Fruit fly (Drosophila melanogaster): Measurements from ENCODE around the gene comm3.

comm3 gene

DNA sequence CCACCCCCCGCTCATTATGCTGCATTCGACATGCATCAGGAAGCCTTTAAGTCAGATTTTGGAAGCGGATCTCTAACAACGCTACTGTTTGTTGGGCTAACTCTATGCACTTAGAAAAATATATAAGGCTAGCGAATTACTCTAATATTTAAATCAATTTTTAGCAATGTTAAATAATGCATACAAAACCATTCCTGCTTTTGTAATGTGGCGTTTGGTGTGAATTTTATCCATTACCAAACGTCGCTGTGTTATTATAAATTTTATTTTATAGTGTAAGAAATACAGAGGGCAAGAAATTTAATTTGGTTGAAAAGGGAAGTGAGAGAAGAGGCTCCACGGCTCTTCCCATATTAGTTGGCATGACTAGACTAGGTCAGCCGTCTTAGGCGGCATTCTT lies 25.2 kb upstream of the comm3 start (continued):
- TF ChIP-seq CG18599 (GFP tag; optimal IDR thresholded peaks at IDR 0.05) (no peak), CG9437 (GFP tag; optimal IDR thresholded peaks at IDR 0.05) (no peak), Atf-2 (GFP tag; optimal IDR thresholded peaks at IDR 0.05) (no peak), CG12299 (tag; optimal IDR thresholded peaks at IDR 0.05) (no peak), sc (optimal IDR thresholded peaks at IDR 0.05) (no peak), sc (GFP tag; optimal IDR thresholded peaks at IDR 0.05) (no peak), CG1529 (GFP tag; optimal IDR thresholded peaks at IDR 0.05) (peak; percentile 13), row (GFP tag; IDR thresholded peaks at IDR 0.05) (peak; percentile 22; the same call in 1 of the 3 replicates), shn (GFP tag; optimal IDR thresholded peaks at IDR 0.05) (no peak), sens-2 (GFP tag; IDR thresholded peaks at IDR 0.05) (no peak), Bteb2 (GFP tag; optimal IDR thresholded peaks at IDR 0.05) (no peak), CG31224 (GFP tag; IDR thresholded peaks at IDR 0.05) (no peak), CG8388 (GFP tag; optimal IDR thresholded peaks at IDR 0.05) (peak; percentile 25), sr (GFP tag; IDR thresholded peaks at IDR 0.05) (no peak), seq (GFP tag; IDR thresholded peaks at IDR 0.05) (no peak), otp (GFP tag; IDR thresholded peaks at IDR 0.05) (0 out of 3 replicates have a peak, but pooled peaks have one; percentile 15), H2.0 (GFP tag; IDR thresholded peaks at IDR 0.05) (no peak), CG2199 (GFP tag; IDR thresholded peaks at IDR 0.05) (no peak), CG12942 (GFP tag; optimal IDR thresholded peaks at IDR 0.05) (no peak), CG4424 (GFP tag; optimal IDR thresholded peaks at IDR 0.05) (peak; percentile 43), NK7.1 (GFP tag; optimal IDR thresholded peaks at IDR 0.05) (no peak), Doc3 (GFP tag; IDR thresholded peaks at IDR 0.05; ENCODE audit: partially characterized antibody) (no peak), knrl (GFP tag; IDR thresholded peaks at IDR 0.05; ENCODE audit: partially characterized antibody) (no peak), cas (GFP tag; IDR thresholded peaks at IDR 0.05) (no peak), oc (tag; optimal IDR thresholded peaks at IDR 0.05) (no peak), CG18476 (GFP tag; optimal IDR thresholded peaks at IDR 0.05) (no peak), Elba2 (GFP tag; optimal IDR thresholded peaks at IDR 0.05) (no peak), CG17829 (tag; optimal IDR thresholded peaks at IDR 0.05) (peak; percentile 61), CG8924 (tag; optimal IDR thresholded peaks at IDR 0.05) (peak; percentile 31), CG14710 (tag; optimal IDR thresholded peaks at IDR 0.05) (peak; percentile 55), Dfd (GFP tag; optimal IDR thresholded peaks at IDR 0.05) (no peak), fd64A (GFP tag; optimal IDR thresholded peaks at IDR 0.05) (no peak), trh (GFP tag; optimal IDR thresholded peaks at IDR 0.05) (no peak), Lpt (GFP tag; optimal IDR thresholded peaks at IDR 0.05) (no peak), CG8765 (GFP tag; IDR thresholded peaks at IDR 0.05) (no peak), eyg (GFP tag; optimal IDR thresholded peaks at IDR 0.05) (no peak), CrebB (tag; optimal IDR thresholded peaks at IDR 0.05) (no peak), Sox100B (GFP tag; optimal IDR thresholded peaks at IDR 0.05) (no peak), CG11398 (GFP tag; optimal IDR thresholded peaks at IDR 0.05) (no peak), Lim3 (GFP tag; IDR thresholded peaks at IDR 0.05) (no peak), ind (GFP tag; optimal IDR thresholded peaks at IDR 0.05) (no peak), CG12219 (GFP tag; optimal IDR thresholded peaks at IDR 0.05) (no peak), Asciz (GFP tag; optimal IDR thresholded peaks at IDR 0.05) (peak; percentile 30), CG11696 (GFP tag; IDR thresholded peaks at IDR 0.05) (no peak), CG10462 (GFP tag; optimal IDR thresholded peaks at IDR 0.05) (no peak), CG3065 (GFP tag; optimal IDR thresholded peaks at IDR 0.05) (no peak), Vsx1 (GFP tag; optimal IDR thresholded peaks at IDR 0.05) (no peak), sens (GFP tag) (peak; percentile 87), ase (GFP tag; IDR thresholded peaks at IDR 0.05) (no peak), lola (GFP tag; optimal IDR thresholded peaks at IDR 0.05) (peak in 1 of 3 experiments; percentile 77), CG3838 (GFP tag; optimal IDR thresholded peaks at IDR 0.05) (no peak), wdn (GFP tag; IDR thresholded peaks at IDR 0.05) (no peak), Max (GFP tag; optimal IDR thresholded peaks at IDR 0.05) (no peak)
